Fruit fly (Drosophila melanogaster): Measurements from ENCODE around the gene wake.

The wake gene

DNA sequence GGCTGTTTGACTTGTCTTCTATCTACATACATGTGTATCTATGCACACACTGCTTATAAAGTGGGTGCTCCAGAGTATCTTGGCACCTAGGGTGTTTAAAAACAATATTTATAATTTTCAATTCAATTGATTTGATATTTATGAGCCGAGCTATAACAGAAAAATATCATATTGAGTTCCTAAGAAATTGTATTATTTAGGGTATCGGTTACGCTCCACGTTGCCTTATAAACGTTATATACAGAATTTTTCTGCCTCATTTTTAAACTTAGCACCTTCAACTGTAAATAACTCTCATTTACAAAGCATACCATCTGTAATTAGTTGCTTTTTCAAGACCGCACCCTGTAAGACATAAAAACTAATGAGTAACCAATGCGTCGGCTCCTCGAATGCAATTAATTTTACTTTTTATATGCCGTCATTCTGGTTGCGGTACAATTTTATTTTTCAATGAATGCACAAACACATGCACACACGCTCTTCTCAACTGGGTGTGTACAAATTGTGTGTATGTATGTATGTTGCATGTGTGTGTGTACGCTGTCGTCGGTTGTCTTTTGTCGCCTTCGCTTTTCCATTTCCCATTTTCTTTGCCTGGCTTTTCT, 48.8 kb upstream of the wake start (continued):
- TF ChIP-seq CG16779 (GFP tag; IDR thresholded peaks at IDR 0.05) (no peak), ro (GFP tag; IDR thresholded peaks at IDR 0.05) (no peak), CG1233 (GFP tag; optimal IDR thresholded peaks at IDR 0.05) (peak; percentile 41), CG14710 (tag; optimal IDR thresholded peaks at IDR 0.05) (peak; percentile 79), phol (tag; optimal IDR thresholded peaks at IDR 0.05) (peak; percentile 84), grau (tag; optimal IDR thresholded peaks at IDR 0.05) (peak; percentile 69), HLH3B (GFP tag; IDR thresholded peaks at IDR 0.05) (peak; percentile 22; the same call in 1 of the 2 replicates), CG6765 (GFP tag; optimal IDR thresholded peaks at IDR 0.05) (no peak), dimm (GFP tag; IDR thresholded peaks at IDR 0.05) (no peak), NC2β (GFP tag; optimal IDR thresholded peaks at IDR 0.05) (peak; percentile 54), Ptx1 (GFP tag; IDR thresholded peaks at IDR 0.05) (no peak; the same call in 1 of the 2 replicates), CG7556 (GFP tag; optimal IDR thresholded peaks at IDR 0.05) (peak; percentile 82), sima (GFP tag; optimal IDR thresholded peaks at IDR 0.05) (no peak), tin (GFP tag; optimal IDR thresholded peaks at IDR 0.05) (peak; percentile 47), PHDP (tag; optimal IDR thresholded peaks at IDR 0.05) (peak; percentile 65), Side (GFP tag; optimal IDR thresholded peaks at IDR 0.05) (peak; percentile 45), Antp (GFP tag; optimal IDR thresholded peaks at IDR 0.05) (peak; percentile 41), knrl (GFP tag; IDR thresholded peaks at IDR 0.05; ENCODE audit: partially characterized antibody) (no peak), CG5180 (GFP tag; optimal IDR thresholded peaks at IDR 0.05) (peak; percentile 38), CG3726 (GFP tag; IDR thresholded peaks at IDR 0.05) (no peak), ac (GFP tag; optimal IDR thresholded peaks at IDR 0.05) (peak; percentile 1), nmo (GFP tag; optimal IDR thresholded peaks at IDR 0.05) (peak; percentile 86), NK7.1 (GFP tag; optimal IDR thresholded peaks at IDR 0.05) (no peak), sim (GFP tag; IDR thresholded peaks at IDR 0.05) (no peak), nau (GFP tag; optimal IDR thresholded peaks at IDR 0.05) (peak; percentile 20), twi (tag; optimal IDR thresholded peaks at IDR 0.05) (peak; percentile 63), wdn (GFP tag; IDR thresholded peaks at IDR 0.05) (no peak), CG3407 (GFP tag; optimal IDR thresholded peaks at IDR 0.05) (peak; percentile 65), Ets65A (GFP tag) (peak; percentile 79), chm (GFP tag; IDR thresholded peaks at IDR 0.05) (peak; percentile 20; the same call in 1 of the 2 replicates), abd-A (tag; optimal IDR thresholded peaks at IDR 0.05) (no peak), slp2 (GFP tag; optimal IDR thresholded peaks at IDR 0.05) (peak; percentile 45), CG15073 (GFP tag; optimal IDR thresholded peaks at IDR 0.05) (no peak), CG12659 (GFP tag; optimal IDR thresholded peaks at IDR 0.05) (peak; percentile 60), pum (GFP tag; optimal IDR thresholded peaks at IDR 0.05) (peak; percentile 47), onecut (GFP tag; IDR thresholded peaks at IDR 0.05) (no peak; the same call in 1 of the 2 replicates), Mes4 (GFP tag; optimal IDR thresholded peaks at IDR 0.05) (peak; percentile 40), CG7745 (tag; optimal IDR thresholded peaks at IDR 0.05) (no peak), CG6689 (GFP tag; IDR thresholded peaks at IDR 0.05) (peak; percentile 35; the same call in 1 of the 2 replicates), CG17186 (GFP tag; optimal IDR thresholded peaks at IDR 0.05) (peak; percentile 52), CG10321 (GFP tag; IDR thresholded peaks at IDR 0.05) (no peak), eve (GFP tag; optimal IDR thresholded peaks at IDR 0.05) (no peak), CG11504 (tag; optimal IDR thresholded peaks at IDR 0.05) (peak; percentile 73), CG12769 (tag; optimal IDR thresholded peaks at IDR 0.05) (no peak), CG17361 (GFP tag; IDR thresholded peaks at IDR 0.05) (peak; percentile 88), CG42726 (GFP tag; IDR thresholded peaks at IDR 0.05; ENCODE audit: partially characterized antibody) (no peak), CG34224 (GFP tag; IDR thresholded peaks at IDR 0.05; ENCODE audit: partially characterized antibody) (no peak), kni (GFP tag; optimal IDR thresholded peaks at IDR 0.05) (peak; percentile 68), Tbp (GFP tag; optimal IDR thresholded peaks at IDR 0.05) (no peak), CG2116 (GFP tag; optimal IDR thresholded peaks at IDR 0.05) (peak; percentile 39)
